Worm (Caenorhabditis elegans): ENCODE data around the gene nep-20.

Gene nep-20

ce11 chrII:3439244-3439698 is 43.9 kb upstream of the nep-20 start (continued):
- peak; percentile 56 for TF ChIP-seq pha-2 (tag; optimal IDR thresholded peaks at IDR 0.05)
- TF ChIP-seq hlh-8 (tag; optimal IDR thresholded peaks at IDR 0.05) = no peak
- no peak for TF ChIP-seq zip-5 (tag; optimal IDR thresholded peaks at IDR 0.05)
- no peak for TF ChIP-seq hlh-30 (tag; optimal IDR thresholded peaks at IDR 0.05; ENCODE audit: insufficient read depth)
- no peak for TF ChIP-seq ahr-1 (tag; optimal IDR thresholded peaks at IDR 0.05)
- TF ChIP-seq syd-9 (tag; optimal IDR thresholded peaks at IDR 0.05) = no peak
- TF ChIP-seq pqm-1 (tag; optimal IDR thresholded peaks at IDR 0.05) = no peak
- TF ChIP-seq ceh-19 (GFP tag; optimal IDR thresholded peaks at IDR 0.05) = peak; percentile 16
- peak; percentile 63 for TF ChIP-seq che-1 (tag; optimal IDR thresholded peaks at IDR 0.05)
- TF ChIP-seq npax-4 (tag; optimal IDR thresholded peaks at IDR 0.05) = no peak
- TF ChIP-seq ceh-14 (tag; optimal IDR thresholded peaks at IDR 0.05) = peak; percentile 47
- TF ChIP-seq hlh-6 (tag; optimal IDR thresholded peaks at IDR 0.05) = peak; percentile 63
- no peak for TF ChIP-seq fkh-10 (GFP tag; optimal IDR thresholded peaks at IDR 0.05)
- no peak for TF ChIP-seq pros-1 (tag; optimal IDR thresholded peaks at IDR 0.05)
- TF ChIP-seq ama-1 (optimal IDR thresholded peaks at IDR 0.05) = no peak
- TF ChIP-seq elt-2 (tag; optimal IDR thresholded peaks at IDR 0.05) = peak; percentile 97
- TF ChIP-seq ttx-3 (tag; optimal IDR thresholded peaks at IDR 0.05) = no peak
- TF ChIP-seq lin-11 (tag; optimal IDR thresholded peaks at IDR 0.05) = peak; percentile 15
- TF ChIP-seq K09A11.1 (tag; optimal IDR thresholded peaks at IDR 0.05; ENCODE audit: insufficient read depth) = no peak
- TF ChIP-seq eyg-1 (tag; optimal IDR thresholded peaks at IDR 0.05) = no peak
- TF ChIP-seq ets-4 (tag; optimal IDR thresholded peaks at IDR 0.05) = no peak
- TF ChIP-seq hlh-15 (tag; optimal IDR thresholded peaks at IDR 0.05) = peak; percentile 20
- TF ChIP-seq F13H6.1 (tag; optimal IDR thresholded peaks at IDR 0.05) = no peak

ce11 chrII:3438280-3438679 is 42.9 kb upstream of the nep-20 start:
- TF ChIP-seq ceh-48 (tag; optimal IDR thresholded peaks at IDR 0.05) = no peak
- no peak for TF ChIP-seq unc-3 (GFP tag; conservative IDR thresholded peaks at IDR 0.05)
- no peak for TF ChIP-seq unc-3 (tag; optimal IDR thresholded peaks at IDR 0.05)
- TF ChIP-seq pax-1 (tag; optimal IDR thresholded peaks at IDR 0.05) = no peak
- TF ChIP-seq eyg-1 (tag; optimal IDR thresholded peaks at IDR 0.05) = no peak
- no peak for TF ChIP-seq hlh-30 (tag; optimal IDR thresholded peaks at IDR 0.05; ENCODE audit: insufficient read depth)

ce11 chrII:3437393-3437792 is 42.0 kb upstream of the nep-20 start:
- TF ChIP-seq pqm-1 (tag; optimal IDR thresholded peaks at IDR 0.05) = no peak
- TF ChIP-seq dve-1 (tag; optimal IDR thresholded peaks at IDR 0.05) = no peak
- no peak for TF ChIP-seq lim-6 (tag; optimal IDR thresholded peaks at IDR 0.05)
- no peak for TF ChIP-seq madf-2 (tag; optimal IDR thresholded peaks at IDR 0.05)
- TF ChIP-seq sdc-2 (tag; optimal IDR thresholded peaks at IDR 0.05) = no peak
- no peak for TF ChIP-seq fax-1 (tag; optimal IDR thresholded peaks at IDR 0.05)
- no peak for TF ChIP-seq ceh-2 (tag; optimal IDR thresholded peaks at IDR 0.05)
- no peak for TF ChIP-seq hlh-13 (GFP tag; optimal IDR thresholded peaks at IDR 0.05)
- TF ChIP-seq mec-3 (tag; optimal IDR thresholded peaks at IDR 0.05; ENCODE audit: borderline replicate concordance) = no peak
- TF ChIP-seq npax-4 (tag; optimal IDR thresholded peaks at IDR 0.05) = no peak
- TF ChIP-seq elt-4 (tag; optimal IDR thresholded peaks at IDR 0.05) = no peak
- TF ChIP-seq hlh-8 (tag; optimal IDR thresholded peaks at IDR 0.05) = no peak
- no peak for TF ChIP-seq nhr-11 (tag; optimal IDR thresholded peaks at IDR 0.05)
- no peak for TF ChIP-seq K02D7.2 (tag; optimal IDR thresholded peaks at IDR 0.05)
- no peak for TF ChIP-seq hlh-30 (tag; optimal IDR thresholded peaks at IDR 0.05; ENCODE audit: insufficient read depth)
- TF ChIP-seq gmeb-2 (tag; optimal IDR thresholded peaks at IDR 0.05) = no peak

- TF ChIP-seq elt-2 (tag; optimal IDR thresholded peaks at IDR 0.05) = no peak
- TF ChIP-seq fax-1 (tag; optimal IDR thresholded peaks at IDR 0.05) = no peak
- no peak for TF ChIP-seq sdc-2 (tag; optimal IDR thresholded peaks at IDR 0.05)
- TF ChIP-seq gmeb-2 (tag; optimal IDR thresholded peaks at IDR 0.05) = no peak
- TF ChIP-seq odd-2 (tag; optimal IDR thresholded peaks at IDR 0.05) = no peak
- TF ChIP-seq hlh-8 (tag; optimal IDR thresholded peaks at IDR 0.05) = no peak
- TF ChIP-seq rnt-1 (tag; optimal IDR thresholded peaks at IDR 0.05) = no peak
- TF ChIP-seq nhr-232 (tag; optimal IDR thresholded peaks at IDR 0.05) = no peak
- no peak for TF ChIP-seq hlh-30 (tag; optimal IDR thresholded peaks at IDR 0.05; ENCODE audit: insufficient read depth)
- TF ChIP-seq pag-3 (tag; optimal IDR thresholded peaks at IDR 0.05; ENCODE audit: borderline replicate concordance) = no peak
- no peak for TF ChIP-seq ceh-22 (tag; optimal IDR thresholded peaks at IDR 0.05)
- no peak for TF ChIP-seq T23F11.4 (GFP tag; optimal IDR thresholded peaks at IDR 0.05)
- no peak for TF ChIP-seq ceh-31 (tag; optimal IDR thresholded peaks at IDR 0.05)
- TF ChIP-seq fkh-6 (tag; optimal IDR thresholded peaks at IDR 0.05) = no peak
- no peak for TF ChIP-seq zip-5 (tag; optimal IDR thresholded peaks at IDR 0.05)
- TF ChIP-seq ahr-1 (tag; optimal IDR thresholded peaks at IDR 0.05) = no peak
Observed at ce11 chrII:3436412-3436811, 41.0 kb upstream of the nep-20 start, which contains the start of gene skpo-2. TSS of gene skpo-2 (minus strand) at chrII:3436512.
